Comparison of ENCODE assay signal across 6 fruit fly cellular contexts in the genomic region with DNA sequence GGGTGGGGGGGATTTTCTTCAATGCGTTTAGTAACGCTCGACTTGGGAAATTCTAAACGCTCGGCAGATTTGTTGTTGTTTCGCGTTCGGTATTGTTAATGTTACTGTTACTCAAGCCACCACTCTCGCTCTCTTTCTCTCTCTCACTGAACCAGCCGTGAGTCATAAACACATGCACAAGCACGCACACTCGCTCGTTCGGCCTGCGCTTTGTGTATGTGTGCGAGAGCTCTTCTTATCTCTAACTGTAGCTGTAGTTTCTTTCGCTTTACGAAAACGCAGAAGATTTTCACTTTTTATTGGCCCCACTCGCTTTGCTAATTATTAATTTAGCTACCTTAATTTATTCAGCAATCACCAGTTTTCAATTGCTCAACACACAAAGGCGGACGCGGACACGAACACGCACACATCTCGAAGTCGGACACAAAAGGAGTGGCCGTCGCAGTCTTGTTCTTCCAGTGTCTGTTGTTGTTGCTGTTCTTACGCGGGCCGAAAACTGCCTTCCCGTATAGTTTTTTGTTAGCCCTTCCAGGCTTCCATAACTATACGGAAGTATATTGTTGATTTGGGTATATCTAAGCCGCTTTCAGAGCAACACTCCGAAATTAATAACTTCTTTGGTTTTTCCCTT.
A peak's percentile ranks its signal among the peaks of the same experiment; 100 is the strongest.
TF ChIP-seq lines count a peak whose summit lies in the region.

No protein-coding gene starts in this region.

- no peak for TF ChIP-seq CTCF in whole organism, embryonic (GFP tag; optimal IDR thresholded peaks at IDR 0.05; lab: Kevin White, UChicago)

TF ChIP-seq in whole organism, 6 proteins besides CTCF, POLR2A, EP300 and RAD21:
- TF ChIP-seq CG8478 (optimal IDR thresholded peaks at IDR 0.05; lab: Kevin White, UChicago) (peak; percentile 53), usp (GFP tag; optimal IDR thresholded peaks at IDR 0.05; lab: Kevin White, UChicago) (no peak)

TF ChIP-seq in whole organism, adult, 20 proteins besides CTCF, POLR2A, EP300 and RAD21 (continues in another document):
- no peak for TF ChIP-seq tj (GFP tag; optimal IDR thresholded peaks at IDR 0.05; lab: Kevin White, UChicago)
- TF ChIP-seq cic (GFP tag; optimal IDR thresholded peaks at IDR 0.05; lab: Kevin White, UChicago) = peak; percentile 41
- TF ChIP-seq Crg-1 (GFP tag; optimal IDR thresholded peaks at IDR 0.05; lab: Kevin White, UChicago) = no peak
- TF ChIP-seq Mnt (GFP tag; optimal IDR thresholded peaks at IDR 0.05; lab: Kevin White, UChicago) = peak; percentile 32
- no peak for TF ChIP-seq bab1 (GFP tag; optimal IDR thresholded peaks at IDR 0.05; lab: Kevin White, UChicago)
- TF ChIP-seq CG5204 (GFP tag; optimal IDR thresholded peaks at IDR 0.05; lab: Kevin White, UChicago) = no peak
- no peak for TF ChIP-seq CG33017 (tag; optimal IDR thresholded peaks at IDR 0.05; lab: Kevin White, UChicago)
- TF ChIP-seq CG11617 (GFP tag; optimal IDR thresholded peaks at IDR 0.05; lab: Kevin White, UChicago) = no peak
- TF ChIP-seq CG12768 (GFP tag; optimal IDR thresholded peaks at IDR 0.05; lab: Kevin White, UChicago) = peak; percentile 4
- no peak for TF ChIP-seq Hr96 (GFP tag; optimal IDR thresholded peaks at IDR 0.05; lab: Kevin White, UChicago)
- no peak for TF ChIP-seq toe (GFP tag; optimal IDR thresholded peaks at IDR 0.05; lab: Kevin White, UChicago)
- TF ChIP-seq CG14711 (tag; optimal IDR thresholded peaks at IDR 0.05; lab: Kevin White, UChicago) = no peak
- TF ChIP-seq pad (GFP tag; optimal IDR thresholded peaks at IDR 0.05; lab: Kevin White, UChicago) = peak; percentile 52
- TF ChIP-seq CG7045 (GFP tag; optimal IDR thresholded peaks at IDR 0.05; lab: Kevin White, UChicago) = no peak
- peak; percentile 99 for TF ChIP-seq kay (GFP tag; lab: Kevin White, UChicago; ENCODE audit: borderline replicate concordance)
- TF ChIP-seq cnc (optimal IDR thresholded peaks at IDR 0.05; lab: Kevin White, UChicago) = no peak
- no peak for TF ChIP-seq CG7101 (tag; optimal IDR thresholded peaks at IDR 0.05; lab: Kevin White, UChicago)

TF ChIP-seq in whole organism, embryonic, 481 proteins besides CTCF, POLR2A, EP300 and RAD21 (continues in another document):
- TF ChIP-seq otp (GFP tag; IDR thresholded peaks at IDR 0.05; lab: Robert Waterston, UW) = no peak
- no peak for TF ChIP-seq CG9215 (GFP tag; IDR thresholded peaks at IDR 0.05; lab: Robert Waterston, UW)
- TF ChIP-seq cg (GFP tag; optimal IDR thresholded peaks at IDR 0.05; lab: Kevin White, UChicago) = peak; percentile 96
- TF ChIP-seq Awh (GFP tag; IDR thresholded peaks at IDR 0.05; lab: Robert Waterston, UW) = no peak
- TF ChIP-seq CG11398 (GFP tag; optimal IDR thresholded peaks at IDR 0.05; lab: Kevin White, UChicago) = no peak
- TF ChIP-seq unc-4 (GFP tag; IDR thresholded peaks at IDR 0.05; lab: Robert Waterston, UW; ENCODE audit: partially characterized antibody) = no peak
- no peak for TF ChIP-seq HLH3B (GFP tag; IDR thresholded peaks at IDR 0.05; lab: Robert Waterston, UW)
- TF ChIP-seq mld (GFP tag; IDR thresholded peaks at IDR 0.05; lab: Robert Waterston, UW; ENCODE audit: partially characterized antibody) = no peak
- peak; percentile 0 for TF ChIP-seq ewg (GFP tag; optimal IDR thresholded peaks at IDR 0.05; lab: Kevin White, UChicago)
- TF ChIP-seq CG43689 (GFP tag; IDR thresholded peaks at IDR 0.05; lab: Robert Waterston, UW) = no peak
- no peak for TF ChIP-seq CG7786 (GFP tag; optimal IDR thresholded peaks at IDR 0.05; lab: Kevin White, UChicago)
- no peak for TF ChIP-seq CG4404 (GFP tag; IDR thresholded peaks at IDR 0.05; lab: Robert Waterston, UW)
- TF ChIP-seq Scr (GFP tag; IDR thresholded peaks at IDR 0.05; lab: Robert Waterston, UW; ENCODE audit: partially characterized antibody) = peak; percentile 8
- TF ChIP-seq br (optimal IDR thresholded peaks at IDR 0.05; lab: Kevin White, UChicago) = no peak
- TF ChIP-seq E2f1 (GFP tag; IDR thresholded peaks at IDR 0.05; lab: Robert Waterston, UW) = no peak
- no peak for TF ChIP-seq slp2 (GFP tag; optimal IDR thresholded peaks at IDR 0.05; lab: Kevin White, UChicago)
- TF ChIP-seq CG8924 (tag; optimal IDR thresholded peaks at IDR 0.05; lab: Kevin White, UChicago) = peak; percentile 13

TF ChIP-seq in whole organism, prepupa, 60 proteins besides CTCF, POLR2A, EP300 and RAD21:
- peak; percentile 20 for TF ChIP-seq Blimp-1 (GFP tag; optimal IDR thresholded peaks at IDR 0.05; lab: Kevin White, UChicago)
- TF ChIP-seq Eip78C (GFP tag; lab: Kevin White, UChicago) = peak; percentile 45
- no peak for TF ChIP-seq dsx (GFP tag; optimal IDR thresholded peaks at IDR 0.05; lab: Kevin White, UChicago; ENCODE audit: poor library complexity, severe bottlenecking)
- no peak for TF ChIP-seq CG8119 (GFP tag; IDR thresholded peaks at IDR 0.05; lab: Robert Waterston, UW)
- no peak for TF ChIP-seq CG11762 (GFP tag; optimal IDR thresholded peaks at IDR 0.05; lab: Kevin White, UChicago; ENCODE audit: insufficient read depth)
- peak in 1 of 2 experiments; percentile 40 for TF ChIP-seq ss (GFP tag; optimal IDR thresholded peaks at IDR 0.05; lab: Kevin White, UChicago)
- 0 out of 2 replicates have a peak, but pooled peaks have one; percentile 26 for TF ChIP-seq CG15336 (GFP tag; IDR thresholded peaks at IDR 0.05; lab: Robert Waterston, UW)
- TF ChIP-seq cyc (GFP tag; optimal IDR thresholded peaks at IDR 0.05; lab: Kevin White, UChicago) = no peak
- TF ChIP-seq CG3032 (tag; optimal IDR thresholded peaks at IDR 0.05; lab: Kevin White, UChicago) = no peak
- TF ChIP-seq Sox14 (GFP tag; optimal IDR thresholded peaks at IDR 0.05; lab: Kevin White, UChicago) = peak; percentile 40
- TF ChIP-seq CG10631 (GFP tag; optimal IDR thresholded peaks at IDR 0.05; lab: Kevin White, UChicago) = no peak
- peak; percentile 46 for TF ChIP-seq CG6854 (GFP tag; optimal IDR thresholded peaks at IDR 0.05; lab: Kevin White, UChicago)
- peak; percentile 24 for TF ChIP-seq vri (GFP tag; optimal IDR thresholded peaks at IDR 0.05; lab: Kevin White, UChicago)
- TF ChIP-seq CG34406 (GFP tag; optimal IDR thresholded peaks at IDR 0.05; lab: Kevin White, UChicago) = no peak

TF ChIP-seq in whole organism, pupa, 21 proteins besides CTCF, POLR2A, EP300 and RAD21:
- TF ChIP-seq CG4496 (GFP tag; IDR thresholded peaks at IDR 0.05; lab: Robert Waterston, UW) (peak; percentile 22; the same call in 1 of the 3 replicates), CG14655 (GFP tag; optimal IDR thresholded peaks at IDR 0.05; lab: Kevin White, UChicago) (no peak), CG9948 (tag; optimal IDR thresholded peaks at IDR 0.05; lab: Kevin White, UChicago) (no peak), EcR (GFP tag; optimal IDR thresholded peaks at IDR 0.05; lab: Kevin White, UChicago) (peak; percentile 32)

TF ChIP-seq in whole organism, wandering third instar larva, 38 proteins besides CTCF, POLR2A, EP300 and RAD21 (continues in another document):
- no peak for TF ChIP-seq Hnf4 (GFP tag; optimal IDR thresholded peaks at IDR 0.05; lab: Kevin White, UChicago)
- TF ChIP-seq h (GFP tag; optimal IDR thresholded peaks at IDR 0.05; lab: Kevin White, UChicago) = no peak
- TF ChIP-seq fru (GFP tag; optimal IDR thresholded peaks at IDR 0.05; lab: Kevin White, UChicago) = no peak
- TF ChIP-seq HLH106 (tag; optimal IDR thresholded peaks at IDR 0.05; lab: Kevin White, UChicago) = no peak
- TF ChIP-seq pan (optimal IDR thresholded peaks at IDR 0.05; lab: Kevin White, UChicago) = no peak
- no peak for TF ChIP-seq CrebA (GFP tag; optimal IDR thresholded peaks at IDR 0.05; lab: Kevin White, UChicago; ENCODE audit: borderline replicate concordance)
- no peak for TF ChIP-seq Sp1 (GFP tag; optimal IDR thresholded peaks at IDR 0.05; lab: Kevin White, UChicago)
- TF ChIP-seq dl (GFP tag; optimal IDR thresholded peaks at IDR 0.05; lab: Kevin White, UChicago; ENCODE audit: insufficient read depth in 1 of 2, partially characterized antibody in 2 of 2) = peak; percentile 13 to 50
- no peak for TF ChIP-seq sage (GFP tag; optimal IDR thresholded peaks at IDR 0.05; lab: Kevin White, UChicago)
- no peak for TF ChIP-seq Mio (GFP tag; optimal IDR thresholded peaks at IDR 0.05; lab: Kevin White, UChicago)
- no peak for TF ChIP-seq Dfd (GFP tag; optimal IDR thresholded peaks at IDR 0.05; lab: Kevin White, UChicago)
- no peak for TF ChIP-seq ey (GFP tag; optimal IDR thresholded peaks at IDR 0.05; lab: Kevin White, UChicago)
- no peak for TF ChIP-seq Vsx2 (GFP tag; optimal IDR thresholded peaks at IDR 0.05; lab: Kevin White, UChicago; ENCODE audit: partially characterized antibody)
- TF ChIP-seq woc (GFP tag; optimal IDR thresholded peaks at IDR 0.05; lab: Kevin White, UChicago) = no peak
- TF ChIP-seq Dif (GFP tag; optimal IDR thresholded peaks at IDR 0.05; lab: Kevin White, UChicago; ENCODE audit: partially characterized antibody) = peak; percentile 67
- TF ChIP-seq OdsH (GFP tag; optimal IDR thresholded peaks at IDR 0.05; lab: Kevin White, UChicago) = no peak
- peak; percentile 90 for TF ChIP-seq Jra (GFP tag; optimal IDR thresholded peaks at IDR 0.05; lab: Kevin White, UChicago)
- TF ChIP-seq dsf (GFP tag; optimal IDR thresholded peaks at IDR 0.05; lab: Kevin White, UChicago; ENCODE audit: borderline replicate concordance) = no peak
- TF ChIP-seq Myc (optimal IDR thresholded peaks at IDR 0.05; lab: Kevin White, UChicago) = no peak
- peak; percentile 36 for TF ChIP-seq N (GFP tag; optimal IDR thresholded peaks at IDR 0.05; lab: Kevin White, UChicago)
- no peak for TF ChIP-seq CG9705 (GFP tag; optimal IDR thresholded peaks at IDR 0.05; lab: Kevin White, UChicago)
- no peak for TF ChIP-seq dmrt93B (GFP tag; optimal IDR thresholded peaks at IDR 0.05; lab: Kevin White, UChicago)
- no peak for TF ChIP-seq Abd-B (GFP tag; optimal IDR thresholded peaks at IDR 0.05; lab: Kevin White, UChicago)
- TF ChIP-seq Rel (GFP tag; optimal IDR thresholded peaks at IDR 0.05; lab: Kevin White, UChicago) = no peak
- peak; percentile 52 for TF ChIP-seq Rel (tag; optimal IDR thresholded peaks at IDR 0.05; lab: Kevin White, UChicago)
- no peak for TF ChIP-seq Hr78 (GFP tag; optimal IDR thresholded peaks at IDR 0.05; lab: Kevin White, UChicago)
- peak; percentile 15 for TF ChIP-seq psq (GFP tag; optimal IDR thresholded peaks at IDR 0.05; lab: Kevin White, UChicago)
- no peak for TF ChIP-seq usp (GFP tag; optimal IDR thresholded peaks at IDR 0.05; lab: Kevin White, UChicago)
- no peak for TF ChIP-seq rgr (GFP tag; optimal IDR thresholded peaks at IDR 0.05; lab: Kevin White, UChicago)
- TF ChIP-seq jim (GFP tag; optimal IDR thresholded peaks at IDR 0.05; lab: Kevin White, UChicago) = no peak
- TF ChIP-seq GATAd (GFP tag; optimal IDR thresholded peaks at IDR 0.05; lab: Kevin White, UChicago) = no peak
- no peak for TF ChIP-seq sv (GFP tag; optimal IDR thresholded peaks at IDR 0.05; lab: Kevin White, UChicago)
- no peak for TF ChIP-seq Hr83 (GFP tag; optimal IDR thresholded peaks at IDR 0.05; lab: Kevin White, UChicago; ENCODE audit: poor library complexity, severe bottlenecking)
- no peak for TF ChIP-seq br (GFP tag; optimal IDR thresholded peaks at IDR 0.05; lab: Kevin White, UChicago)
- TF ChIP-seq brk (GFP tag; optimal IDR thresholded peaks at IDR 0.05; lab: Kevin White, UChicago) = no peak
